Fruit fly (Drosophila melanogaster): ENCODE data around the gene CG31817.
A peak's percentile ranks its signal among the peaks of the same experiment; 100 is the strongest.

Gene CG31817

dm6 chr2L:16342224-16342623 is 4.5 kb upstream of the CG31817 start, which contains the start of gene CG44405:
TSS of gene CG44405 (minus strand) at chr2L:16342324.
- TF ChIP-seq CG12768 (GFP tag; optimal IDR thresholded peaks at IDR 0.05) (no peak), cic (GFP tag; optimal IDR thresholded peaks at IDR 0.05) (no peak), tj (GFP tag; optimal IDR thresholded peaks at IDR 0.05) (no peak), Clk (GFP tag; optimal IDR thresholded peaks at IDR 0.05) (no peak), kay (GFP tag; ENCODE audit: borderline replicate concordance) (no peak), CG5204 (GFP tag; optimal IDR thresholded peaks at IDR 0.05) (no peak), Crg-1 (GFP tag; optimal IDR thresholded peaks at IDR 0.05) (no peak), CG11617 (GFP tag; optimal IDR thresholded peaks at IDR 0.05) (no peak), CG7045 (GFP tag; optimal IDR thresholded peaks at IDR 0.05) (no peak), Hr96 (GFP tag; optimal IDR thresholded peaks at IDR 0.05) (no peak), cnc (optimal IDR thresholded peaks at IDR 0.05) (no peak), pad (GFP tag; optimal IDR thresholded peaks at IDR 0.05) (no peak), bab1 (GFP tag; optimal IDR thresholded peaks at IDR 0.05) (no peak), CG1620 (GFP tag; optimal IDR thresholded peaks at IDR 0.05) (no peak), ovo (GFP tag; optimal IDR thresholded peaks at IDR 0.05) (no peak), Mnt (GFP tag; optimal IDR thresholded peaks at IDR 0.05) (no peak), CG33017 (tag; optimal IDR thresholded peaks at IDR 0.05) (no peak), toe (GFP tag; optimal IDR thresholded peaks at IDR 0.05) (no peak), CG14711 (tag; optimal IDR thresholded peaks at IDR 0.05) (no peak)

- TF ChIP-seq Hr96 (GFP tag; optimal IDR thresholded peaks at IDR 0.05) (no peak), CG7045 (GFP tag; optimal IDR thresholded peaks at IDR 0.05) (no peak), ovo (GFP tag; optimal IDR thresholded peaks at IDR 0.05) (no peak), Mnt (GFP tag; optimal IDR thresholded peaks at IDR 0.05) (no peak), CG33017 (tag; optimal IDR thresholded peaks at IDR 0.05) (no peak), CG14711 (tag; optimal IDR thresholded peaks at IDR 0.05) (no peak), toe (GFP tag; optimal IDR thresholded peaks at IDR 0.05) (no peak), cnc (optimal IDR thresholded peaks at IDR 0.05) (no peak), CG11617 (GFP tag; optimal IDR thresholded peaks at IDR 0.05) (no peak), CG7101 (tag; optimal IDR thresholded peaks at IDR 0.05) (no peak), pad (GFP tag; optimal IDR thresholded peaks at IDR 0.05) (no peak), CG12768 (GFP tag; optimal IDR thresholded peaks at IDR 0.05) (no peak), CG5204 (GFP tag; optimal IDR thresholded peaks at IDR 0.05) (no peak), tj (GFP tag; optimal IDR thresholded peaks at IDR 0.05) (no peak), Crg-1 (GFP tag; optimal IDR thresholded peaks at IDR 0.05) (no peak), cic (GFP tag; optimal IDR thresholded peaks at IDR 0.05) (no peak), CG1620 (GFP tag; optimal IDR thresholded peaks at IDR 0.05) (no peak), kay (GFP tag; ENCODE audit: borderline replicate concordance) (no peak), Clk (GFP tag; optimal IDR thresholded peaks at IDR 0.05) (no peak)
Observed at dm6 chr2L:16340268-16340667, 2.6 kb upstream of the CG31817 start, which contains the start of gene CG42266. TSS of gene CG42266 (minus strand) at chr2L:16340368.

DNA sequence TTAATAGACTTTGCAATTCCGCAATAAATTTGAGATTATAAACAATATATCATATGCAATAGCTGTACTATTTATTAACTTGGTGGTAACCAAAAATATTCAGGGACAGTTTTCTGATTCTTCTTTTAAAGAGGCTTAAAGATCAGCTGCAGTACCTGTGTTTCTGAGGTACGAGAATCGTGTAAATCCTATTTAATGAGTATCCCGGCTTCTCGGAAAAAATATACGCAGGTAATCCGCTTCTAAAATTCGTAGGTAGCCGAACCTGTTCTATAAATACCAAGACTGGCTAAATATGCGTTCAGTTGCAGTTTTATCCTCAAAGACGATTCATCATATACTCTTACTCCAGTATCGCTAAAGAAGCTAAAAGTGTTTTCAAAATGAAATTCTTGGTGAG is 8.1 kb downstream of the CG31817 start, which contains the start of gene CG4440:
Gene CG4440, plus strand, starts transcription at position 301 of the 400 bp plus-strand sequence.
- TF ChIP-seq CG7045 (GFP tag; optimal IDR thresholded peaks at IDR 0.05) (no peak), CG1620 (GFP tag; optimal IDR thresholded peaks at IDR 0.05) (no peak), ovo (GFP tag; optimal IDR thresholded peaks at IDR 0.05) (no peak), CG11617 (GFP tag; optimal IDR thresholded peaks at IDR 0.05) (no peak), CG12768 (GFP tag; optimal IDR thresholded peaks at IDR 0.05) (no peak), bab1 (GFP tag; optimal IDR thresholded peaks at IDR 0.05) (no peak)

- no peak for TF ChIP-seq Clk (GFP tag; optimal IDR thresholded peaks at IDR 0.05)
- TF ChIP-seq CG14711 (tag; optimal IDR thresholded peaks at IDR 0.05): peak; percentile 23
- TF ChIP-seq CG1620 (GFP tag; optimal IDR thresholded peaks at IDR 0.05): peak; percentile 28
- no peak for TF ChIP-seq CG7045 (GFP tag; optimal IDR thresholded peaks at IDR 0.05)
- peak; percentile 53 for TF ChIP-seq Mnt (GFP tag; optimal IDR thresholded peaks at IDR 0.05)
- no peak for TF ChIP-seq CG11617 (GFP tag; optimal IDR thresholded peaks at IDR 0.05)
- peak; percentile 13 for TF ChIP-seq pad (GFP tag; optimal IDR thresholded peaks at IDR 0.05)
- TF ChIP-seq CG7101 (tag; optimal IDR thresholded peaks at IDR 0.05): peak; percentile 1
- TF ChIP-seq Crg-1 (GFP tag; optimal IDR thresholded peaks at IDR 0.05): no peak
- peak; percentile 26 for TF ChIP-seq bab1 (GFP tag; optimal IDR thresholded peaks at IDR 0.05)
- TF ChIP-seq kay (GFP tag; ENCODE audit: borderline replicate concordance): peak; percentile 80
- TF ChIP-seq cnc (optimal IDR thresholded peaks at IDR 0.05): no peak
- peak; percentile 60 for TF ChIP-seq toe (GFP tag; optimal IDR thresholded peaks at IDR 0.05)
Observed at dm6 chr2L:16329102-16329520, 8.6 kb downstream of the CG31817 start, which contains the start of gene mRpL4. TSS of gene mRpL4 (minus strand) at chr2L:16329132.

dm6 chr2L:16326892-16327291 is 10.8 kb downstream of the CG31817 start, which contains the start of gene CG4278:
TSS of gene CG4278 (plus strand) at chr2L:16327069.
- TF ChIP-seq CG12768 (GFP tag; optimal IDR thresholded peaks at IDR 0.05) (no peak), ovo (GFP tag; optimal IDR thresholded peaks at IDR 0.05) (no peak), CG33017 (tag; optimal IDR thresholded peaks at IDR 0.05) (no peak), kay (GFP tag; ENCODE audit: borderline replicate concordance) (no peak), CG7045 (GFP tag; optimal IDR thresholded peaks at IDR 0.05) (no peak), Mnt (GFP tag; optimal IDR thresholded peaks at IDR 0.05) (no peak), CG11617 (GFP tag; optimal IDR thresholded peaks at IDR 0.05) (no peak), Clk (GFP tag; optimal IDR thresholded peaks at IDR 0.05) (no peak), pad (GFP tag; optimal IDR thresholded peaks at IDR 0.05) (no peak)

DNA sequence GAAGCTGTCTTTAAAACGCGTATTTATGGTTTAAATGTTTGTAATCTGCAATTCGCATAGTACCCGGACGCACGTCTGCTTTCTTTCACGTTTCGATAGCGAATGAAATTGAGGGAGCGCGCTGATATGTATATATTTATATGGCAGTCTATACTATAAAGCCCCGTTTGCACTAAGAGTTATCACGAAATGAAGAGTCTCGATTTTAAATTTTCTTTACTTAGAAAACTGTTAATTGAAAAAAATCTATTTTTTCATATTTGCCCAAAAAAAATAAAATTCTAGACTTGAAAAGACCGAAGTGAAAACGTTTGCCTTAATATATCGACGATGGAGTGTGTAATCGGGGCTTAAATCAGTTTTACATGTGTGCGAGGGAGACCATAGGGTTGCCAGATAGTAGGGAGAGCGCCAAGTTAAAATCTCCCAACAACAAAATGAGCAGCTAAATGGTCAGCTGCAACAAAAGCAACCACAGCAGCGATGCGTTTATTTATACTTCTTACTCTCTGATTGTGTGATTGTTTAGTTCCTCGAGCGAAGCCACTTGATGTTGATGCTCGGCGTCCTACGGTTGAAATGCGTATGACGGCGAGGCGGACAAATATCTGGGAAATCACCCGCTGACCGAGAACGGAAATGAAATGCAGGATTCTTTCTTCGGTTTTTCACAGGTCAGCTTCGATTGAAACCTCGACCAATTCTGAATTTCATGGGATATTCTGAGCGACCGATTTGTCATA is 12.0 kb downstream of the CG31817 start, which contains the start of gene cact:
Gene cact, minus strand, starts transcription at position 693 of the 743 bp plus-strand sequence.
- TF ChIP-seq Crg-1 (GFP tag; optimal IDR thresholded peaks at IDR 0.05) (peak; percentile 69), CG12768 (GFP tag; optimal IDR thresholded peaks at IDR 0.05) (peak; percentile 88), cnc (optimal IDR thresholded peaks at IDR 0.05) (no peak), bab1 (GFP tag; optimal IDR thresholded peaks at IDR 0.05) (peak; percentile 94), CG33017 (tag; optimal IDR thresholded peaks at IDR 0.05) (peak; percentile 91), pad (GFP tag; optimal IDR thresholded peaks at IDR 0.05) (peak; percentile 68), CG11617 (GFP tag; optimal IDR thresholded peaks at IDR 0.05) (peak; percentile 94), Clk (GFP tag; optimal IDR thresholded peaks at IDR 0.05) (peak; percentile 57), kay (GFP tag; ENCODE audit: borderline replicate concordance) (peak; percentile 98), CG7101 (tag; optimal IDR thresholded peaks at IDR 0.05) (peak; percentile 95), ovo (GFP tag; optimal IDR thresholded peaks at IDR 0.05) (peak; percentile 76), cic (GFP tag; optimal IDR thresholded peaks at IDR 0.05) (peak; percentile 86), Mnt (GFP tag; optimal IDR thresholded peaks at IDR 0.05) (peak; percentile 94), CG7045 (GFP tag; optimal IDR thresholded peaks at IDR 0.05) (peak; percentile 92), Hr96 (GFP tag; optimal IDR thresholded peaks at IDR 0.05) (peak; percentile 94), tj (GFP tag; optimal IDR thresholded peaks at IDR 0.05) (peak; percentile 81), CG14711 (tag; optimal IDR thresholded peaks at IDR 0.05) (peak; percentile 91), CG1620 (GFP tag; optimal IDR thresholded peaks at IDR 0.05) (peak; percentile 94), toe (GFP tag; optimal IDR thresholded peaks at IDR 0.05) (peak; percentile 97), CG5204 (GFP tag; optimal IDR thresholded peaks at IDR 0.05) (peak; percentile 95)
